Worm (Caenorhabditis elegans): ENCODE results near the gene ran-5.
A peak's percentile ranks its signal among the peaks of the same experiment; 100 is the strongest.

The ran-5 gene

ce11 chrII:6024879-6025278 is 23.0 kb upstream of the ran-5 start, which contains the start of gene R12C12.9:
TSS of gene R12C12.9 (minus strand) at chrII:6024979.
- no peak for TF ChIP-seq ahr-1 (tag; optimal IDR thresholded peaks at IDR 0.05)
- no peak for TF ChIP-seq ceh-24 (tag; optimal IDR thresholded peaks at IDR 0.05)
- TF ChIP-seq nhr-11 (tag; optimal IDR thresholded peaks at IDR 0.05), result no peak
- no peak for TF ChIP-seq madf-2 (tag; optimal IDR thresholded peaks at IDR 0.05)
- no peak for TF ChIP-seq fax-1 (tag; optimal IDR thresholded peaks at IDR 0.05)
- TF ChIP-seq hlh-30 (tag; optimal IDR thresholded peaks at IDR 0.05; ENCODE audit: insufficient read depth), result no peak
- TF ChIP-seq ceh-18 (tag; optimal IDR thresholded peaks at IDR 0.05), result no peak
- no peak for TF ChIP-seq nhr-232 (tag; optimal IDR thresholded peaks at IDR 0.05)
- no peak for TF ChIP-seq unc-86 (tag; optimal IDR thresholded peaks at IDR 0.05)
- no peak for TF ChIP-seq ama-1 (optimal IDR thresholded peaks at IDR 0.05)
- no peak for TF ChIP-seq zip-5 (tag; optimal IDR thresholded peaks at IDR 0.05)
- no peak for TF ChIP-seq ceh-31 (tag; optimal IDR thresholded peaks at IDR 0.05)
- no peak for TF ChIP-seq eyg-1 (tag; optimal IDR thresholded peaks at IDR 0.05)
- TF ChIP-seq dmd-4 (tag; optimal IDR thresholded peaks at IDR 0.05; ENCODE audit: borderline replicate concordance), result no peak
- TF ChIP-seq Y22D7AL.16 (tag; optimal IDR thresholded peaks at IDR 0.05), result no peak

ce11 chrII:6025647-6026046 is 22.3 kb upstream of the ran-5 start:
- no peak for TF ChIP-seq sdc-2 (tag; optimal IDR thresholded peaks at IDR 0.05)
- no peak for TF ChIP-seq dmd-4 (tag; optimal IDR thresholded peaks at IDR 0.05; ENCODE audit: borderline replicate concordance)
- no peak for TF ChIP-seq ceh-45 (GFP tag; IDR thresholded peaks at IDR 0.05)
- TF ChIP-seq eyg-1 (tag; optimal IDR thresholded peaks at IDR 0.05), result no peak
- TF ChIP-seq ref-2 (tag; optimal IDR thresholded peaks at IDR 0.05), result no peak
- no peak for TF ChIP-seq tbx-7 (tag; optimal IDR thresholded peaks at IDR 0.05)
- no peak for TF ChIP-seq nhr-11 (tag; optimal IDR thresholded peaks at IDR 0.05)
- TF ChIP-seq lin-11 (tag; optimal IDR thresholded peaks at IDR 0.05), result no peak
- TF ChIP-seq hlh-30 (tag; optimal IDR thresholded peaks at IDR 0.05; ENCODE audit: insufficient read depth), result no peak

- TF ChIP-seq dve-1 (tag; optimal IDR thresholded peaks at IDR 0.05) (no peak), pqm-1 (tag; optimal IDR thresholded peaks at IDR 0.05) (peak; percentile 81), elt-2 (tag; optimal IDR thresholded peaks at IDR 0.05) (peak; percentile 94)
These were observed 21.3 kb upstream of the ran-5 start for ce11 chrII:6026646-6027045.

DNA sequence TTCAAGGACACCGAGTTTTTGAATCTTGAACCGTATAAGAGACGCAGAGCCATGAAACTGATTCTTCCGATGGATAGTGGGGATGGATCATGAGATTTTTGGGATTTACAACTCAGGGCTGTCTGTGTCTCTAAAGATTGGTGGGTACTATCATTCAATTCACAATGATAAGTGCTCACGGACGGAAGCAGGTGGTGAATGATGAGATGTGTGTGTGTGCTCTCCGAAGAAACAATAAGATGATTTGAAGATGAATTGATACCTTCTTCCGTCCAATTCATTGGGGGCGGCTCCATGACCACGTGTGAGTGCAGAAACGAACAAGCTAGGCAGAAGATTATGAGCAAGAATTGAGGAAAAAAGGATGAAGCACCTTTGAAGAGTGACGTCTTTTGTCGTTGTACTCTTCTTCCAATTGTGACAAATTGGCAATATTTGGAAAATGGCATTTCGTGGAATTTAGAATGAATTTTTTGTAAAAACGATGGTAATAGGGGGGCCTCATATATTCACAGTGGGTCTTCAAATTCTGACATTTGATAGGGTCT is 19.2 kb upstream of the ran-5 start:
- TF ChIP-seq K02D7.2 (tag; optimal IDR thresholded peaks at IDR 0.05), result no peak
- peak; percentile 55 for TF ChIP-seq rnt-1 (tag; optimal IDR thresholded peaks at IDR 0.05)
- TF ChIP-seq hlh-15 (tag; optimal IDR thresholded peaks at IDR 0.05), result no peak
- peak; percentile 66 for TF ChIP-seq unc-55 (GFP tag; optimal IDR thresholded peaks at IDR 0.05)
- TF ChIP-seq ceh-18 (tag; optimal IDR thresholded peaks at IDR 0.05), result peak; percentile 59

- TF ChIP-seq pax-1 (tag; optimal IDR thresholded peaks at IDR 0.05) (no peak), sox-2 (GFP tag; IDR thresholded peaks at IDR 0.05) (no peak), rnt-1 (tag; optimal IDR thresholded peaks at IDR 0.05) (no peak)
These were observed 16.8 kb upstream of the ran-5 start, which contains the start of gene frpr-16 for ce11 chrII:6031106-6031505. TSS of gene frpr-16 (minus strand) at chrII:6031206.

DNA sequence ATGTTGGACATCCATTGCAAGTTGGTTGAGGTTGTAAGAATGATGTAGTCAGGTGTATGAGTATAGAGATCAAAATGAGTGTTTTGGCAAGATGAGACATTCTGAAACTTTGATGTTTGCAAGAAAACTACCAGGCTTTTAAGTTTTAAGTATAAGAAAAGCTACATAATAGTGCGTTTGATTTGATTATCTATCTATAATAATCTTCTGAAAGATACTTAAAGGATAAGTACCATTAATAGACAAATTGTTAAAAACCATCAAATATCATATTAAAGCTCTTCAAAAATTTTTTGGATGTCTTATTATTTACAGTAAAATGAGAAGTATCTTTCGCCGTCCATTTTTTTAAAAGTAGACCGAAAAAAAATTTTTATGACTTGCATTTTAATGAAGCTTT is 4.7 kb upstream of the ran-5 start, which contains the start of gene R12C12.10:
TSS of gene R12C12.10 (minus strand) at position 101 of the 400 bp plus-strand sequence.
- no peak for TF ChIP-seq K09A11.1 (tag; optimal IDR thresholded peaks at IDR 0.05; ENCODE audit: insufficient read depth)

- no peak for TF ChIP-seq mec-3 (tag; optimal IDR thresholded peaks at IDR 0.05; ENCODE audit: borderline replicate concordance)
- TF ChIP-seq pag-3 (tag; optimal IDR thresholded peaks at IDR 0.05; ENCODE audit: borderline replicate concordance), result no peak
- TF ChIP-seq fkh-6 (tag; optimal IDR thresholded peaks at IDR 0.05), result no peak
- no peak for TF ChIP-seq syd-9 (tag; optimal IDR thresholded peaks at IDR 0.05)
- no peak for TF ChIP-seq pat-9 (tag; optimal IDR thresholded peaks at IDR 0.05)
These were observed 2.9 kb upstream of the ran-5 start, which contains the start of gene R12C12.5 for ce11 chrII:6045048-6045447. TSS of gene R12C12.5 (minus strand) at chrII:6045148.

All from whole organism, late embryonic.